Worm (Caenorhabditis elegans): ENCODE data around the gene rps-11.

- TF ChIP-seq rec-8 (tag; optimal IDR thresholded peaks at IDR 0.05) (no peak), snpc-4 (GFP tag; optimal IDR thresholded peaks at IDR 0.05) (no peak), snpc-4 (tag; optimal IDR thresholded peaks at IDR 0.05) (no peak), lin-54 (GFP tag; optimal IDR thresholded peaks at IDR 0.05) (no peak), ama-1 (optimal IDR thresholded peaks at IDR 0.05) (no peak), ama-1 (GFP tag; optimal IDR thresholded peaks at IDR 0.05) (no peak), Y53F4B.3 (GFP tag; IDR thresholded peaks at IDR 0.05) (no peak)
Measured at ce11 chrIV:11592165-11592564, 10.3 kb upstream of the rps-11 start, which contains the start of gene spe-36.

All from whole organism, young adult.